Worm (Caenorhabditis elegans) whole organism, mixed stage, embryonic: Measurements from ENCODE around the gene W09G12.10.

Source experiments
- M03D4.4 ChIP-seq: sonication (generic microtip); optimal IDR thresholded peaks from 2 replicates; lab custom pipeline; 2017; ENCODE audit warnings: mild to moderate bottlenecking, missing genetic modification characterization, missing compliant biosample characterization
- bed-3 ChIP-seq: fragments of 200-800 bp; sonication (Bioruptor generic); optimal IDR thresholded peaks from 3 replicates; lab custom pipeline; 2018; ENCODE audit warnings: mild to moderate bottlenecking, missing genetic modification characterization, moderate library complexity, missing compliant biosample characterization
- ceh-39 ChIP-seq: fragments of 150-350 bp; optimal IDR thresholded peaks from 2 replicates; lab custom pipeline; 2014; ENCODE audit warnings: missing biosample characterization, missing genetic modification characterization
- ceh-43 ChIP-seq: fragments of 200-800 bp; sonication (Bioruptor generic); optimal IDR thresholded peaks from 2 replicates; lab custom pipeline; 2018; ENCODE audit warnings: mild to moderate bottlenecking, missing genetic modification characterization, moderate library complexity, missing compliant biosample characterization
- ceh-83 ChIP-seq: fragments of 200-800 bp; sonication (Bioruptor generic); optimal IDR thresholded peaks from 2 replicates; lab custom pipeline; 2018; ENCODE audit warnings: mild to moderate bottlenecking, missing genetic modification characterization, missing compliant biosample characterization
- ces-1 ChIP-seq: fragments of 150-350 bp; optimal IDR thresholded peaks from 2 replicates; lab custom pipeline; 2014; ENCODE audit warnings: missing biosample characterization, missing genetic modification reagents, missing genetic modification characterization
- cnd-1 ChIP-seq: fragments of 200-800 bp; sonication (Bioruptor generic); optimal IDR thresholded peaks from 2 replicates; lab custom pipeline; 2018; ENCODE audit warnings: mild to moderate bottlenecking, missing genetic modification characterization, missing compliant biosample characterization
- drap-1 ChIP-seq: fragments of 200-800 bp; sonication (Bioruptor generic); optimal IDR thresholded peaks from 3 replicates; lab custom pipeline; 2018; ENCODE audit warnings: mild to moderate bottlenecking, missing genetic modification characterization, missing compliant biosample characterization
- flh-1 ChIP-seq: fragments of 200-800 bp; sonication (Bioruptor generic); optimal IDR thresholded peaks from 2 replicates; lab custom pipeline; 2018; ENCODE audit warnings: mild to moderate bottlenecking, missing genetic modification characterization, moderate library complexity, missing compliant biosample characterization
- ham-2 ChIP-seq: fragments of 200-800 bp; sonication (Bioruptor generic); optimal IDR thresholded peaks from 2 replicates; lab custom pipeline; 2018; ENCODE audit warnings: mild to moderate bottlenecking, missing genetic modification characterization, missing compliant biosample characterization
- hlh-1 ChIP-seq: fragments of 150-350 bp; optimal IDR thresholded peaks from 2 replicates; lab custom pipeline; 2014; ENCODE audit warnings: missing biosample characterization, missing genetic modification reagents, missing genetic modification characterization
- lin-13 ChIP-seq: fragments of 150-350 bp; optimal IDR thresholded peaks from 2 replicates; lab custom pipeline; 2014; ENCODE audit warnings: missing biosample characterization, missing genetic modification characterization
- lin-32 ChIP-seq: fragments of 200-800 bp; sonication (Bioruptor generic); optimal IDR thresholded peaks from 2 replicates; lab custom pipeline; 2018; ENCODE audit warnings: mild to moderate bottlenecking, missing genetic modification characterization, missing compliant biosample characterization
- mab-5 ChIP-seq: fragments of 150-350 bp; optimal IDR thresholded peaks from 2 replicates; lab custom pipeline; 2014; ENCODE audit warnings: missing biosample characterization, missing genetic modification characterization
- mep-1 ChIP-seq: fragments of 150-350 bp; optimal IDR thresholded peaks from 2 replicates; lab custom pipeline; 2017; ENCODE audit warnings: missing biosample characterization, missing genetic modification reagents, missing genetic modification characterization, inconsistent platforms
- mls-2 ChIP-seq: sonication (generic microtip); optimal IDR thresholded peaks from 2 replicates; lab custom pipeline; 2016; ENCODE audit warnings: mild to moderate bottlenecking, missing genetic modification characterization, moderate library complexity, missing compliant biosample characterization
- nhr-12 ChIP-seq: fragments of 150-350 bp; optimal IDR thresholded peaks from 2 replicates; lab custom pipeline; 2014; ENCODE audit warnings: missing biosample characterization, missing genetic modification characterization
- nhr-2 ChIP-seq: fragments of 150-350 bp; optimal IDR thresholded peaks from 2 replicates; lab custom pipeline; 2014; ENCODE audit warnings: missing biosample characterization, missing genetic modification characterization
- nhr-237 ChIP-seq: fragments of 150-350 bp; optimal IDR thresholded peaks from 2 replicates; lab custom pipeline; 2014; ENCODE audit warnings: missing biosample characterization, missing genetic modification characterization
- nhr-28 ChIP-seq: fragments of 150-350 bp; optimal IDR thresholded peaks from 2 replicates; lab custom pipeline; 2014; ENCODE audit warnings: missing biosample characterization, missing genetic modification characterization
- nhr-76 ChIP-seq: sonication (generic microtip); optimal IDR thresholded peaks from 2 replicates; lab custom pipeline; 2017; ENCODE audit warnings: missing biosample characterization, missing genetic modification characterization
- sem-2 ChIP-seq: fragments of 200-800 bp; sonication (Bioruptor generic); optimal IDR thresholded peaks from 2 replicates; lab custom pipeline; 2018; ENCODE audit warnings: mild to moderate bottlenecking, missing genetic modification characterization, missing compliant biosample characterization
- snpc-4 ChIP-seq: fragments of 150-350 bp; optimal IDR thresholded peaks from 2 replicates; lab custom pipeline; 2014; ENCODE audit warnings: missing biosample characterization, missing genetic modification characterization
- sptf-1 ChIP-seq: sonication (generic microtip); optimal IDR thresholded peaks from 2 replicates; lab custom pipeline; 2017; ENCODE audit warnings: mild to moderate bottlenecking, missing genetic modification characterization, moderate library complexity, missing compliant biosample characterization
- unc-120 ChIP-seq: sonication (generic microtip); optimal IDR thresholded peaks from 2 replicates; lab custom pipeline; 2017; ENCODE audit warnings: missing genetic modification characterization, missing compliant biosample characterization; ENCODE audit not compliant: poor library complexity, severe bottlenecking
- unc-39 ChIP-seq: fragments of 150-350 bp; optimal IDR thresholded peaks from 2 replicates; lab custom pipeline; 2014; ENCODE audit warnings: missing biosample characterization, missing genetic modification characterization
- unc-62 ChIP-seq: fragments of 150-350 bp; optimal IDR thresholded peaks from 2 replicates; lab custom pipeline; 2014; ENCODE audit warnings: missing biosample characterization, missing genetic modification reagents, missing genetic modification characterization
- zip-8 ChIP-seq: fragments of 150-350 bp; optimal IDR thresholded peaks from 2 replicates; lab custom pipeline; 2014; ENCODE audit warnings: missing biosample characterization, missing genetic modification characterization
- ztf-11 ChIP-seq: fragments of 150-350 bp; optimal IDR thresholded peaks from 2 replicates; lab custom pipeline; 2014; ENCODE audit warnings: missing biosample characterization, missing genetic modification characterization

The W09G12.10 gene

DNA sequence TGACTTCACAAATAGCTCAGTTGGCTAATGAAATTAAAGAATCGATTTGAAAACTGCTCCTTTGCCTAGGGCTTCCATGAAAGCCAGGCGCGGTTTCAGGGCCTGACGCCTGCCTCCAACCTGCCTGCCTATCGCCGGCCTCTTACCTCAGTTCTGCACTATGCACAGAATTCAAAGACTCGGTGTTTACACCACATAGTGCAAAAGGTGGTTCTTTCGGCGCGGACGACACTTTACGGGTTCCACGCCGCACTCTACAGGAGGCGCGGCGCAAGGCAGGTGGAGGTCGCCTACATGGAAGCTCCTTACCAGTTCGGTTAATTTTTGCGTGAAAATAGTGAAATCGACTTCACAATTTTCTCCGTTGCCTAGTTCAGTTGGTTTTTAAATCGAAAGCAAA, 11.3 kb downstream of the W09G12.10 start:
- TF ChIP-seq snpc-4 (no peak), nhr-28 (no peak)
- TF ChIP-seq, all 35 proteins: peak for 0

- TF ChIP-seq flh-1 (GFP tag; lab: Kevin White, UChicago) (no peak), nhr-12 (no peak), zip-8 (tag; lab: Kevin White, UChicago) (no peak), ceh-39 (tag; lab: Kevin White, UChicago) (no peak), hlh-1 (no peak), lin-13 (no peak), sem-2 (GFP tag; lab: Kevin White, UChicago) (no peak), snpc-4 (no peak)
Measured at ce11 chrIV:1209320-1209719, 11.8 kb downstream of the W09G12.10 start.

- TF ChIP-seq unc-62 (GFP tag; lab: Kevin White, UChicago) (no peak), cnd-1 (tag; lab: Kevin White, UChicago) (no peak), hlh-1 (no peak), mls-2 (tag; lab: Kevin White, UChicago) (no peak), nhr-28 (no peak), ceh-43 (GFP tag; lab: Kevin White, UChicago) (no peak), M03D4.4 (tag; lab: Kevin White, UChicago) (no peak), nhr-76 (no peak), sem-2 (GFP tag; lab: Kevin White, UChicago) (no peak), unc-39 (tag; lab: Kevin White, UChicago) (no peak), lin-32 (GFP tag; lab: Kevin White, UChicago) (no peak), nhr-2 (tag; lab: Kevin White, UChicago) (no peak), ztf-11 (tag; lab: Kevin White, UChicago) (no peak), ces-1 (GFP tag; lab: Kevin White, UChicago) (no peak), nhr-12 (no peak), drap-1 (GFP tag; lab: Kevin White, UChicago) (no peak), zip-8 (tag; lab: Kevin White, UChicago) (no peak), mab-5 (tag; lab: Kevin White, UChicago) (no peak), lin-13 (no peak), unc-120 (tag; lab: Kevin White, UChicago) (no peak)
Measured at ce11 chrIV:1207980-1208379, 13.1 kb downstream of the W09G12.10 start, which contains the start of gene dsl-1. Gene dsl-1 (minus strand): TSS chrIV:1208080.

DNA sequence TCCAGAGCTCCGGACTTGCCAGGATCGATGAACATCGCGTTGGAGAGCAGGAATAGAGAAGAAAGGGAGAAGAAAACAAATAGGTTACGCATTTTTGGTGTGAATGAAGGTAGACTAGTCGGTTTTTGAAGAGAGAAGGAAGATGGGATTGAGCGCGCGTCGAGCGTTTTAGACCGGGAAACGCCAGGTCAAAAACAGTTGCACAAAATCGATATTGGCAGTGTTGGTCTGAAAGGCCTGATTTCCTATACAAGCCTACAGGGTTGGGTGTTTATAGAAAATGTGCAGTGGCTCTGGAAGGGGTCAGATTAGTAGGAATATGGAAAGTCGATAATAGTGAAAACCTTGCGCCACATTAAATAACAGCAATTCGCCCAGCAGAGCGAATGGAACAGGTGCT, 16.2 kb downstream of the W09G12.10 start, which contains the start of gene dsl-2:
Gene dsl-2, minus strand, starts transcription at position 101 of the 400 bp plus-strand sequence.
- TF ChIP-seq bed-3 (no peak), nhr-28 (no peak), ceh-43 (GFP tag; lab: Kevin White, UChicago) (no peak), ztf-11 (tag; lab: Kevin White, UChicago) (no peak), mep-1 (tag; lab: Kevin White, UChicago) (no peak), nhr-237 (no peak), hlh-1 (no peak)

- TF ChIP-seq mep-1 (tag; lab: Kevin White, UChicago) (no peak), sptf-1 (tag; lab: Kevin White, UChicago) (no peak), lin-32 (GFP tag; lab: Kevin White, UChicago) (no peak), snpc-4 (no peak), ceh-39 (tag; lab: Kevin White, UChicago) (no peak), ces-1 (GFP tag; lab: Kevin White, UChicago) (no peak), nhr-76 (no peak), unc-39 (tag; lab: Kevin White, UChicago) (no peak), ceh-83 (GFP tag; lab: Kevin White, UChicago) (no peak), flh-1 (GFP tag; lab: Kevin White, UChicago) (no peak), unc-120 (tag; lab: Kevin White, UChicago) (no peak), sem-2 (GFP tag; lab: Kevin White, UChicago) (no peak), ham-2 (GFP tag; lab: Kevin White, UChicago) (no peak), hlh-1 (no peak), unc-62 (GFP tag; lab: Kevin White, UChicago) (no peak), nhr-2 (tag; lab: Kevin White, UChicago) (no peak), mls-2 (tag; lab: Kevin White, UChicago) (no peak), zip-8 (tag; lab: Kevin White, UChicago) (no peak), nhr-28 (no peak), cnd-1 (tag; lab: Kevin White, UChicago) (no peak)
Measured at ce11 chrIV:1199501-1199900, 21.6 kb downstream of the W09G12.10 start.
